Worm (Caenorhabditis elegans): Measurements from ENCODE around the gene srt-13.

DNA sequence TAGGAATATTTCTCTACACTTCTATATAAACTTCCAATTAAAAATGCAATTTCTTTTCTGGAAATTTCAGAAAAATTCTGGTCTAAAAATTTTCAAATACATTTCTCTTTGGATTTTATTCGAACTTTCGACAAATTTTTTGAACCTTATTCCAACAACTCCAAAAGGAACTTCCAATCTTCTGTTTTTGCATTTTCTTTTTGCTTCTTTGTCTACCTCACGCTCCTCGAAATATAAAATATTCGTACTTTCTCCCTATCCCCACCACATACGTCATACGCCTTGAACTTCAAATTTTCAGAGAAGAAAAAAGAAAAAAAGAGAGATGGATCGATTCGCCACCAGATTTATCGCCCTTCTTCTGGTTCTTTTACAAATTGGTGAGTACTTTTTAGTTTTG lies 30.6 kb downstream of the srt-13 start, which contains the start of gene nlp-9:
- no peak for TF ChIP-seq skn-1 (tag; optimal IDR thresholded peaks at IDR 0.05)
- TF ChIP-seq nhr-90 (tag; optimal IDR thresholded peaks at IDR 0.05; ENCODE audit: poor library complexity) = no peak
- no peak for TF ChIP-seq ceh-63 (GFP tag; optimal IDR thresholded peaks at IDR 0.05)
- TF ChIP-seq lin-15B (tag; optimal IDR thresholded peaks at IDR 0.05) = no peak
- no peak for TF ChIP-seq sup-37 (GFP tag; optimal IDR thresholded peaks at IDR 0.05)
- no peak for TF ChIP-seq ces-1 (GFP tag; optimal IDR thresholded peaks at IDR 0.05)
- no peak for TF ChIP-seq lin-13 (GFP tag; optimal IDR thresholded peaks at IDR 0.05)
- TF ChIP-seq nhr-76 (tag; optimal IDR thresholded peaks at IDR 0.05) = no peak
- no peak for TF ChIP-seq nhr-19 (GFP tag; conservative IDR thresholded peaks at IDR 0.05)
- TF ChIP-seq rnt-1 (tag; optimal IDR thresholded peaks at IDR 0.05) = no peak
- TF ChIP-seq fkh-4 (tag; optimal IDR thresholded peaks at IDR 0.05; ENCODE audit: borderline replicate concordance) = no peak
- no peak for TF ChIP-seq nhr-11 (tag; optimal IDR thresholded peaks at IDR 0.05)
